Fruit fly (Drosophila melanogaster): ENCODE results near the gene RabX5.
A peak's percentile ranks its signal among the peaks of the same experiment; 100 is the strongest.

RabX5 gene

DNA sequence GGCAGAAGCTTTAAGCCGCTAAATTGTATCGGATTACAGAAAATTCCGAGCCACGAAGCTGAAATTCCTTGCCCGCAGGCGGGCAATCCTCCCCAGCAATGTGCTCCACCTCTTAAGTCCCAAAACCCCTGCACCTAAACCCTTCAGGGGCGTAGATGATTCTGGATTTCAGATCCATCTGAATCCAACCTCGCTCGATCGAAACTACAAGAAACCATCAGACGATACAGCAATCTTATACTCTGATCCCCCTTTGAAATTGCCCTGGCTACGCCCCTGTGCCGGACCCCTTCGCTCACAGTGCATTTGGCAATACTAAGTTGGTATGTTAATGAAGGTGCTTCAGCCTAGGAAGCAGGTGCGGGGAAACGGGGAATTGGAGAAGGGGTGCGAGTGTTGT, 13.2 kb upstream of the RabX5 start:
- TF ChIP-seq fd96Ca (GFP tag; IDR thresholded peaks at IDR 0.05) (peak; percentile 71; the same call in 2 of the 3 replicates), CG15710 (tag; optimal IDR thresholded peaks at IDR 0.05) (peak; percentile 67), EcR (GFP tag; optimal IDR thresholded peaks at IDR 0.05) (no peak), gl (tag; optimal IDR thresholded peaks at IDR 0.05) (peak; percentile 44), CG13204 (GFP tag; optimal IDR thresholded peaks at IDR 0.05) (no peak), CG8301 (tag; optimal IDR thresholded peaks at IDR 0.05) (peak; percentile 26), CG12605 (GFP tag; IDR thresholded peaks at IDR 0.05) (peak; percentile 77), CG8159 (tag; optimal IDR thresholded peaks at IDR 0.05) (peak; percentile 77), CG4496 (GFP tag; IDR thresholded peaks at IDR 0.05) (peak; percentile 82), Snoo (tag; optimal IDR thresholded peaks at IDR 0.05) (peak; percentile 17), Pif1B (GFP tag; optimal IDR thresholded peaks at IDR 0.05) (peak; percentile 68), CG9948 (tag; optimal IDR thresholded peaks at IDR 0.05) (peak; percentile 63), Pif1A (GFP tag; optimal IDR thresholded peaks at IDR 0.05) (peak; percentile 66), CG14655 (GFP tag; optimal IDR thresholded peaks at IDR 0.05) (peak; percentile 57), D1 (tag; optimal IDR thresholded peaks at IDR 0.05) (no peak), CG32121 (GFP tag; IDR thresholded peaks at IDR 0.05) (no peak), rn (GFP tag; IDR thresholded peaks at IDR 0.05) (no peak; the same call in 1 of the 2 replicates), CG17806 (tag; optimal IDR thresholded peaks at IDR 0.05) (peak; percentile 64), CG34367 (tag; optimal IDR thresholded peaks at IDR 0.05) (peak; percentile 41), CG10348 (GFP tag; IDR thresholded peaks at IDR 0.05) (no peak), Ets98B (GFP tag; IDR thresholded peaks at IDR 0.05) (0 out of 2 replicates have a peak, but pooled peaks have one; percentile 21)

DNA sequence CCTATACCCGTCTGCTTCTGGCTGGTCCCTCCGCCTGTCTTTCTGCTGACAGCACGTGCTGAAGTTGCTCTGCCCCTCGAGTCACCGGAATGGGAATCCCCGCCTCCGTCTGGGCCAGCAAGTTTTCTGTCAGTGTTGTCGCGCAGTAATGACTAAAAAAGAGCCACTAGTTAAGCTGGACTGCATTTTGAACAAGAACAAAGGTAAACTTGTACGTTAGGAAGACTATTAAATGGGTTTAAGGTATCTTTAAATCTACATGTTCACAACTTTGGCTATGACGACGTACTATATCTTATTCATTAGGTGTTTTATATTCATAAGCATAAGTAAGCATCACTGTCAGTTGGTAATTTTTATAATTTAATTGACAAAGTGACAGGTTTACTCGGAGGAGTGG, 9.5 kb upstream of the RabX5 start:
- TF ChIP-seq gl (tag; optimal IDR thresholded peaks at IDR 0.05) (peak; percentile 5), rn (GFP tag; IDR thresholded peaks at IDR 0.05) (no peak), Pif1B (GFP tag; optimal IDR thresholded peaks at IDR 0.05) (peak; percentile 11), Snoo (tag; optimal IDR thresholded peaks at IDR 0.05) (peak; percentile 39), EcR (GFP tag; optimal IDR thresholded peaks at IDR 0.05) (peak; percentile 23), CG8301 (tag; optimal IDR thresholded peaks at IDR 0.05) (peak; percentile 9), Ets98B (GFP tag; IDR thresholded peaks at IDR 0.05) (no peak), CG10348 (GFP tag; IDR thresholded peaks at IDR 0.05) (no peak), CG32121 (GFP tag; IDR thresholded peaks at IDR 0.05) (no peak), CG13204 (GFP tag; optimal IDR thresholded peaks at IDR 0.05) (no peak), CG14655 (GFP tag; optimal IDR thresholded peaks at IDR 0.05) (peak; percentile 35), CG9948 (tag; optimal IDR thresholded peaks at IDR 0.05) (peak; percentile 28), D1 (tag; optimal IDR thresholded peaks at IDR 0.05) (no peak), CG4496 (GFP tag; IDR thresholded peaks at IDR 0.05) (no peak), fd96Ca (GFP tag; IDR thresholded peaks at IDR 0.05) (no peak), CG17806 (tag; optimal IDR thresholded peaks at IDR 0.05) (peak; percentile 23), CG12605 (GFP tag; IDR thresholded peaks at IDR 0.05) (no peak), CG15710 (tag; optimal IDR thresholded peaks at IDR 0.05) (peak; percentile 38), CG8159 (tag; optimal IDR thresholded peaks at IDR 0.05) (peak; percentile 61), Pif1A (GFP tag; optimal IDR thresholded peaks at IDR 0.05) (peak; percentile 36), CG34367 (tag; optimal IDR thresholded peaks at IDR 0.05) (no peak)

DNA sequence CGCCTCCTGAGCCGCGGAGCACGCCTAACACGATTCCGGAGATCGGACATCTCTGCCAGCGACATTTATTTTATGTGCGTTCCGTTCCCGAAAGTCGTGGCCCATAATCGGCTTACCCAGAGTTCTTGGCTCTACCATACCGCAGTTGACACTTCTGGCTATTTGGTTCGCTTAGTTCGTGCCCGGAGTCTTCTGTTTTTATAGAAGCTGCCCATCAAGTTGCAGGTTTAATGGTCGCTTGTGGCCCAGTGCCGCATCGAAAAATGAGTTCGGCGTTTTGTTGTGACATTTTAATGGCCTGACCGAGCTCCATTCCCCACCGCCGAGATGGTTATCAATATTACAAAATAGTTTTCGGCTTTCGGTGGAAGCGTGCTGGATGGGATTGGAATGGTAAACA, 6.3 kb upstream of the RabX5 start:
- TF ChIP-seq CG13204 (GFP tag; optimal IDR thresholded peaks at IDR 0.05) (no peak), Pif1A (GFP tag; optimal IDR thresholded peaks at IDR 0.05) (no peak), CG9948 (tag; optimal IDR thresholded peaks at IDR 0.05) (no peak), CG34367 (tag; optimal IDR thresholded peaks at IDR 0.05) (no peak), CG10348 (GFP tag; IDR thresholded peaks at IDR 0.05) (no peak), CG4496 (GFP tag; IDR thresholded peaks at IDR 0.05) (no peak), CG17806 (tag; optimal IDR thresholded peaks at IDR 0.05) (no peak), fd96Ca (GFP tag; IDR thresholded peaks at IDR 0.05) (no peak), CG32121 (GFP tag; IDR thresholded peaks at IDR 0.05) (no peak), CG8301 (tag; optimal IDR thresholded peaks at IDR 0.05) (no peak), CG8159 (tag; optimal IDR thresholded peaks at IDR 0.05) (no peak), CG14655 (GFP tag; optimal IDR thresholded peaks at IDR 0.05) (no peak), Ets98B (GFP tag; IDR thresholded peaks at IDR 0.05) (no peak), rn (GFP tag; IDR thresholded peaks at IDR 0.05) (no peak)

DNA sequence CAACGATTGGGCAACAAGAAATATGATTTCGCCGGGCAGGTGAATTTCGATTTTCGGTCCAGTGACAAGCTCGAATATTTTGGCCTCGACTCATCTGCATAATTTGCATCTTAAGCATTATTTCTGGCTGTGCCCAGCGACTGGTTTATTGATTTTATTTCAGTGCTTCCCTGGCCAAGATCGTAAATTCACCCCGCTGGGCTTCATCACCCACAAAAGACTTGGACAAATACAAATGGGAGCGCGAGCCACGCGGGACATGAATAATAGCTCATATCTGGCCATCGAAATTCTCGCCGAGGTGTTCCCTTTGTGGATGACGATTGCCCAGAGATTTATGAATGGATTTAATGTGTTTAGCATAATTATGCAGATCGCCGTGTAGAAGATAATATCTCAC, 5.3 kb upstream of the RabX5 start:
- TF ChIP-seq EcR (GFP tag; optimal IDR thresholded peaks at IDR 0.05) (no peak), gl (tag; optimal IDR thresholded peaks at IDR 0.05) (no peak), fd96Ca (GFP tag; IDR thresholded peaks at IDR 0.05) (no peak), Snoo (tag; optimal IDR thresholded peaks at IDR 0.05) (no peak), D1 (tag; optimal IDR thresholded peaks at IDR 0.05) (no peak), CG9948 (tag; optimal IDR thresholded peaks at IDR 0.05) (no peak), CG34367 (tag; optimal IDR thresholded peaks at IDR 0.05) (no peak), CG13204 (GFP tag; optimal IDR thresholded peaks at IDR 0.05) (no peak), Pif1A (GFP tag; optimal IDR thresholded peaks at IDR 0.05) (no peak), CG14655 (GFP tag; optimal IDR thresholded peaks at IDR 0.05) (no peak), rn (GFP tag; IDR thresholded peaks at IDR 0.05) (no peak), CG32121 (GFP tag; IDR thresholded peaks at IDR 0.05) (no peak), CG4496 (GFP tag; IDR thresholded peaks at IDR 0.05) (no peak), CG12605 (GFP tag; IDR thresholded peaks at IDR 0.05) (no peak), CG8301 (tag; optimal IDR thresholded peaks at IDR 0.05) (no peak), Ets98B (GFP tag; IDR thresholded peaks at IDR 0.05) (no peak)

DNA sequence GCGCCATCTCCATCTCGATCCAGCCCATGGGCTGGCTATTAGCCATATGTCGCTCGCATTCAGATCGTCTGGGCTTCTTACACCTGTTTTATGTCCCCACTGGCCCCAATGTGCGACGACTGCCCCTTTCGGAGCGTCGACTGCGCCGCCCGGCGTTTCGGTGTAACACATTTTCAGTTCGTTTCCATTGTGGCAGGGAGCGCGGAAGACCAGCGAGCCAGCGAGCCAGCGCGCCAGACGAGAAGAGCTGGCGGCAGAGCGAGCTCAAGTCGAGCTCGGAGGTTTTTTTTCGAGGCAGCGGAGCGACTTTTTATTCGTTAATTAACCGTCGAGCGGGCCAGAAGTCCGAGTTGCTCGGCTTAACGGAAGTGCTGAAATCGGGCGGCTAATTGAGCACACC, 4.5 kb upstream of the RabX5 start, which contains the start of gene CG7991:
Gene CG7991, plus strand, starts transcription at position 329 of the 400 bp plus-strand sequence.
- TF ChIP-seq CG4496 (GFP tag; IDR thresholded peaks at IDR 0.05) (no peak; the same call in 2 of the 3 replicates), CG12605 (GFP tag; IDR thresholded peaks at IDR 0.05) (no peak), gl (tag; optimal IDR thresholded peaks at IDR 0.05) (no peak), CG9948 (tag; optimal IDR thresholded peaks at IDR 0.05) (no peak), Pif1B (GFP tag; optimal IDR thresholded peaks at IDR 0.05) (no peak), CG8301 (tag; optimal IDR thresholded peaks at IDR 0.05) (no peak), rn (GFP tag; IDR thresholded peaks at IDR 0.05) (no peak), CG34367 (tag; optimal IDR thresholded peaks at IDR 0.05) (no peak), CG17806 (tag; optimal IDR thresholded peaks at IDR 0.05) (no peak), CG13204 (GFP tag; optimal IDR thresholded peaks at IDR 0.05) (no peak), CG15710 (tag; optimal IDR thresholded peaks at IDR 0.05) (no peak), D1 (tag; optimal IDR thresholded peaks at IDR 0.05) (no peak), Snoo (tag; optimal IDR thresholded peaks at IDR 0.05) (no peak), CG8159 (tag; optimal IDR thresholded peaks at IDR 0.05) (no peak), CG32121 (GFP tag; IDR thresholded peaks at IDR 0.05) (no peak), EcR (GFP tag; optimal IDR thresholded peaks at IDR 0.05) (no peak)

Measured in whole organism, pupa.